Worm (Caenorhabditis elegans): ENCODE measurements around the gene srx-56.

srx-56 gene

ce11 chrV:7399202-7399601, 25.0 kb downstream of the srx-56 start, which contains the start of gene gst-41:
TSS of gene gst-41 (minus strand) at chrV:7399302.
- TF ChIP-seq klf-2 (GFP tag; conservative IDR thresholded peaks at IDR 0.05) (no peak), T22C8.4 (GFP tag; IDR thresholded peaks at IDR 0.05) (no peak), flt-1 (GFP tag; IDR thresholded peaks at IDR 0.05) (no peak), med-1 (GFP tag; optimal IDR thresholded peaks at IDR 0.05; ENCODE audit: insufficient read depth) (no peak), ztf-23 (GFP tag; IDR thresholded peaks at IDR 0.05) (no peak), ztf-29 (GFP tag; IDR thresholded peaks at IDR 0.05) (no peak), tab-1 (GFP tag; IDR thresholded peaks at IDR 0.05) (no peak), cog-1 (tag; optimal IDR thresholded peaks at IDR 0.05) (no peak), ref-1 (GFP tag; conservative IDR thresholded peaks at IDR 0.05) (no peak)

- TF ChIP-seq ref-1 (GFP tag; conservative IDR thresholded peaks at IDR 0.05) (no peak), flt-1 (GFP tag; IDR thresholded peaks at IDR 0.05) (no peak), ztf-23 (GFP tag; IDR thresholded peaks at IDR 0.05) (no peak), T22C8.4 (GFP tag; IDR thresholded peaks at IDR 0.05) (no peak), med-1 (GFP tag; optimal IDR thresholded peaks at IDR 0.05; ENCODE audit: insufficient read depth) (no peak), ztf-29 (GFP tag; IDR thresholded peaks at IDR 0.05) (no peak), tab-1 (GFP tag; IDR thresholded peaks at IDR 0.05) (no peak), cog-1 (tag; optimal IDR thresholded peaks at IDR 0.05) (no peak), klf-2 (GFP tag; conservative IDR thresholded peaks at IDR 0.05) (no peak)
Measured at ce11 chrV:7400095-7400494, 25.9 kb downstream of the srx-56 start, which contains the start of gene cnc-9. TSS of gene cnc-9 (minus strand) at chrV:7400195.

ce11 chrV:7400588-7400987, 26.4 kb downstream of the srx-56 start, which contains the start of gene srx-60:
TSS of gene srx-60 (plus strand) at chrV:7400888.
- TF ChIP-seq T22C8.4 (GFP tag; IDR thresholded peaks at IDR 0.05), result no peak
- no peak for TF ChIP-seq klf-2 (GFP tag; conservative IDR thresholded peaks at IDR 0.05)
- no peak for TF ChIP-seq cog-1 (tag; optimal IDR thresholded peaks at IDR 0.05)
- no peak for TF ChIP-seq med-1 (GFP tag; optimal IDR thresholded peaks at IDR 0.05; ENCODE audit: insufficient read depth)
- TF ChIP-seq ref-1 (GFP tag; conservative IDR thresholded peaks at IDR 0.05), result no peak
- TF ChIP-seq flt-1 (GFP tag; IDR thresholded peaks at IDR 0.05), result no peak
- no peak for TF ChIP-seq ztf-29 (GFP tag; IDR thresholded peaks at IDR 0.05)
- no peak for TF ChIP-seq ztf-23 (GFP tag; IDR thresholded peaks at IDR 0.05)
- TF ChIP-seq tab-1 (GFP tag; IDR thresholded peaks at IDR 0.05), result no peak

ce11 chrV:7402355-7402754, 28.2 kb downstream of the srx-56 start, which contains the start of gene srj-13:
TSS of gene srj-13 (plus strand) at chrV:7402655.
- TF ChIP-seq flt-1 (GFP tag; IDR thresholded peaks at IDR 0.05) (no peak), tab-1 (GFP tag; IDR thresholded peaks at IDR 0.05) (no peak), ztf-23 (GFP tag; IDR thresholded peaks at IDR 0.05) (no peak), ztf-29 (GFP tag; IDR thresholded peaks at IDR 0.05) (no peak), med-1 (GFP tag; optimal IDR thresholded peaks at IDR 0.05; ENCODE audit: insufficient read depth) (no peak), T22C8.4 (GFP tag; IDR thresholded peaks at IDR 0.05) (no peak), ref-1 (GFP tag; conservative IDR thresholded peaks at IDR 0.05) (no peak), cog-1 (tag; optimal IDR thresholded peaks at IDR 0.05) (no peak)

ce11 chrV:7403501-7403900, 29.3 kb downstream of the srx-56 start:
- TF ChIP-seq med-1 (GFP tag; optimal IDR thresholded peaks at IDR 0.05; ENCODE audit: insufficient read depth) (no peak), ref-1 (GFP tag; conservative IDR thresholded peaks at IDR 0.05) (no peak), ztf-29 (GFP tag; IDR thresholded peaks at IDR 0.05) (no peak), cog-1 (tag; optimal IDR thresholded peaks at IDR 0.05) (no peak)

DNA sequence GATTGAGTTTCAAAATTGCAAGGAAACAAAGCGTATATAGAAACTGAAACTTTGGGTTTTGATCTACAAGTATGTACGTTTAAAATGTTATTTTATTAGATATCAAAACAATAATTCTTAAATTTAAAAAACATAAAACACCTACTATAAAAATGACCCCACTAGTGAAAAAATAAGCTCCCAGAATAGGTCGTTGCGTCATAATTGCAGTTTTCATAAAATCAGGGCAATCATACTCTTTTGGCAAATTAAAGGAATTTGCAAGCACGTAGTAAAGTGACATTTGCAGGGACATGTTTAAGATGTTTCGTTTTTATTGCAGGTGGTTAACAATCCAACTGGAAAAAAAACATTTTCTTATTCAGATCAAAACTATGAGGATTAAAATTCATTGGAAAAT, 34.3 kb downstream of the srx-56 start, which contains the start of gene srt-6:
Gene srt-6 (minus strand): TSS at position 295 of the 400 bp plus-strand sequence.
- TF ChIP-seq tab-1 (GFP tag; IDR thresholded peaks at IDR 0.05) (no peak), ztf-29 (GFP tag; IDR thresholded peaks at IDR 0.05) (no peak), klf-2 (GFP tag; conservative IDR thresholded peaks at IDR 0.05) (no peak), ztf-23 (GFP tag; IDR thresholded peaks at IDR 0.05) (no peak), cog-1 (tag; optimal IDR thresholded peaks at IDR 0.05) (no peak), T22C8.4 (GFP tag; IDR thresholded peaks at IDR 0.05) (no peak)

ce11 chrV:7409599-7409998, 35.4 kb downstream of the srx-56 start, which contains the start of gene R13D7.2:
TSS of gene R13D7.2 (plus strand) at chrV:7409899.
- TF ChIP-seq ztf-29 (GFP tag; IDR thresholded peaks at IDR 0.05), result no peak
- no peak for TF ChIP-seq flt-1 (GFP tag; IDR thresholded peaks at IDR 0.05)
- TF ChIP-seq med-1 (GFP tag; optimal IDR thresholded peaks at IDR 0.05; ENCODE audit: insufficient read depth), result no peak

ce11 chrV:7411695-7412094, 37.5 kb downstream of the srx-56 start, which contains the start of gene str-41:
TSS of gene str-41 (plus strand) at chrV:7411995.
- TF ChIP-seq flt-1 (GFP tag; IDR thresholded peaks at IDR 0.05), result no peak
- TF ChIP-seq cog-1 (tag; optimal IDR thresholded peaks at IDR 0.05), result no peak
- no peak for TF ChIP-seq ztf-29 (GFP tag; IDR thresholded peaks at IDR 0.05)
- TF ChIP-seq ztf-23 (GFP tag; IDR thresholded peaks at IDR 0.05), result no peak
- TF ChIP-seq ref-1 (GFP tag; conservative IDR thresholded peaks at IDR 0.05), result no peak
- TF ChIP-seq tab-1 (GFP tag; IDR thresholded peaks at IDR 0.05), result no peak
- no peak for TF ChIP-seq klf-2 (GFP tag; conservative IDR thresholded peaks at IDR 0.05)
- no peak for TF ChIP-seq T22C8.4 (GFP tag; IDR thresholded peaks at IDR 0.05)
- TF ChIP-seq med-1 (GFP tag; optimal IDR thresholded peaks at IDR 0.05; ENCODE audit: insufficient read depth), result no peak

ce11 chrV:7413107-7413774, 39.1 kb downstream of the srx-56 start, which contains the start of gene F18E3.11:
TSS of gene F18E3.11 (plus strand) at chrV:7413482.
- no peak for TF ChIP-seq cog-1 (tag; optimal IDR thresholded peaks at IDR 0.05)

DNA sequence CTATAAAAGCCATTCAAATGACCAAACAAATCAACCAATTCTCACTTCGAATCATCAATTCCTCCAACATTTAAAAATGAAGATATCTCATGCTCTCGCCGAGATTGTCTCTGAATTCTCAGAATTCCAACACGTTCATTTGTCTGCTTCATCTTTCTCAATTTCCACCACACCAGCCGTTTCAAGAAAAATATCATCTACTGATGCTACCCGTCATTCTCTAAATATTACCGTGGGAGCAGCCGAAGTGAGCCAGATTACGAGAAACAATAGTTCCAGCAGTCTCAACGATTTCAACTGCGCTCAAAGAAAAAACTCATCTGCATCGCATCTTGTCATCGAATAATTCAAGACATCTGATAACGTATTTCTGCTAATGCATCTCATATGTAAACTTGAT, 40.7 kb downstream of the srx-56 start, which contains the start of gene F18E3.12:
Gene F18E3.12 (plus strand): TSS at position 77 of the 400 bp plus-strand sequence.
- TF ChIP-seq tab-1 (GFP tag; IDR thresholded peaks at IDR 0.05) (no peak), cog-1 (tag; optimal IDR thresholded peaks at IDR 0.05) (no peak), ztf-23 (GFP tag; IDR thresholded peaks at IDR 0.05) (no peak), ref-1 (GFP tag; conservative IDR thresholded peaks at IDR 0.05) (no peak), med-1 (GFP tag; optimal IDR thresholded peaks at IDR 0.05; ENCODE audit: insufficient read depth) (no peak), flt-1 (GFP tag; IDR thresholded peaks at IDR 0.05) (no peak), klf-2 (GFP tag; conservative IDR thresholded peaks at IDR 0.05) (no peak)
